Fruit fly (Drosophila melanogaster): ENCODE results near the gene Nubp1.

DNA sequence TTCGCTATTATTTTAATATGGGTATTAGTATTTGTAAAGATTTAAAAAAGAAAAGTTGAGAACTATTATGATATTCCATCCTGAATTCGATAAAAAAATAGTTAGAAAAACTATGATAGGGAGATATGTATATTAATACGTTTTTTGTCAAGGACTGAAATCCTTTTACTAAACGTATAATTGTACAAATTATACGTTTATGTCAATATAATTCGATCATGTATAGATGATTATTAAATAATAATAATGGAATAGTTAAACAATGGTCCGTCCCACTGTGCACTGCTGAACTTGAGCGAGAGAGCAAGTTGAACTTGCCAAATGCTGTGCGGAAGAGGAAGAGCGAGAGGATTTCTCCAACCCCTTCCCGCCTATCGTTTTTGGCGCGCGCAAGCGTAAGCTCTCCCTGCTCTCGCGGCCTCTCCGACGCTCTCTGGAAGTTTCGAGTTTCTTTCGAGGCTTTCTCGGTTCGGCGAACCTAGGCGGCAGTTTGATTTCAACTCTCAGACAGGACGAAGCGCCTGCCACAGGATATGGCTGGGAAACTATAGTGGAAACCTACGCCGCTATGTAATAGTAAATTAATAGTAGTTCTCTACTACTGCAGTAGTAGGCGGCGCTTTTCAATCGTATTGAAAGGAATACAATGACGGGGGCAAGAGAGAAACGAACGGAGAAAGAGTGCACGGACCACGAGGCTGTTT is 47.3 kb upstream of the Nubp1 start:
- no peak for TF ChIP-seq Dll (optimal IDR thresholded peaks at IDR 0.05)
- TF ChIP-seq CG8478 (optimal IDR thresholded peaks at IDR 0.05): no peak
- no peak for TF ChIP-seq psq (optimal IDR thresholded peaks at IDR 0.05)
- TF ChIP-seq pan (optimal IDR thresholded peaks at IDR 0.05): no peak
- no peak for TF ChIP-seq usp (GFP tag; optimal IDR thresholded peaks at IDR 0.05)
- TF ChIP-seq EcR (GFP tag; optimal IDR thresholded peaks at IDR 0.05): peak in 1 of 2 experiments; percentile 65
